Worm (Caenorhabditis elegans) whole organism, L4 larva: ENCODE data around the gene rbm-26.
A peak's percentile ranks its signal among the peaks of the same experiment; 100 is the strongest.

Source experiments
- F26F4.8 ChIP-seq: fragments of 200-800 bp; sonication (Bioruptor generic); conservative IDR thresholded peaks from 2 replicates; pipeline ENCODE4 v1.3.6; 2022; ENCODE audit warnings: missing genetic modification characterization, missing compliant biosample characterization
- Y75B8A.6 ChIP-seq: fragments of 200-800 bp; sonication (Bioruptor generic); IDR thresholded peaks from 2 replicates; pipeline ENCODE4 v1.3.6; 2022; ENCODE audit warnings: missing genetic modification reagents, missing genetic modification characterization, missing compliant biosample characterization
- ZK337.2 ChIP-seq: fragments of 200-800 bp; sonication (Bioruptor generic); IDR thresholded peaks from 2 replicates; pipeline ENCODE4 v1.3.6; 2022; ENCODE audit warnings: missing genetic modification reagents, missing genetic modification characterization, missing compliant biosample characterization
- aly-2 ChIP-seq: sonication (generic microtip); optimal IDR thresholded peaks from 2 replicates; lab custom pipeline; 2018; ENCODE audit warnings: missing biosample characterization, missing genetic modification characterization
- ama-1 ChIP-seq: fragments of 150-350 bp; optimal IDR thresholded peaks from 2 replicates; lab custom pipeline; 2014; ENCODE audit warnings: inconsistent platforms, mixed read lengths
- ceh-20 ChIP-seq: fragments of 200-800 bp; sonication (Bioruptor generic); IDR thresholded peaks from 2 replicates; pipeline ENCODE4 v1.3.6; 2022; ENCODE audit warnings: missing genetic modification reagents, missing genetic modification characterization, missing compliant biosample characterization
- ceh-62 ChIP-seq: sonication (generic microtip); optimal IDR thresholded peaks from 2 replicates; lab custom pipeline; 2017; ENCODE audit warnings: missing biosample characterization, missing genetic modification characterization
- ces-1 ChIP-seq: fragments of 150-350 bp; sonication (generic microtip); optimal IDR thresholded peaks from 4 replicates; lab custom pipeline; 2014; ENCODE audit warnings: missing biosample characterization, missing genetic modification reagents, missing genetic modification characterization
- cey-2 ChIP-seq: sonication (generic microtip); optimal IDR thresholded peaks from 3 replicates; lab custom pipeline; 2017; ENCODE audit warnings: missing genetic modification characterization, mild to moderate bottlenecking, missing compliant biosample characterization, antibody characterized with exemption, borderline replicate concordance; ENCODE audit not compliant: insufficient read depth
- ctbp-1 ChIP-seq: fragments of 200-800 bp; sonication (Bioruptor generic); IDR thresholded peaks from 2 replicates; pipeline ENCODE4 v1.3.6; 2022; ENCODE audit warnings: missing genetic modification reagents, missing genetic modification characterization, missing compliant biosample characterization
- daf-16 ChIP-seq, 3 experiments: sonication (generic microtip); optimal IDR thresholded peaks; 2 replicates each; lab custom pipeline; 2016 to 2017; ENCODE audit warnings: missing genetic modification characterization in 3 of 3, missing genetic modification reagents in 3 of 3, mild to moderate bottlenecking in 2 of 3, missing compliant biosample characterization in 2 of 3, missing biosample characterization in 1 of 3, moderate library complexity in 1 of 3
- dmd-8 ChIP-seq: fragments of 200-800 bp; sonication (Bioruptor generic); IDR thresholded peaks from 2 replicates; pipeline ENCODE4 v1.3.6; 2022; ENCODE audit warnings: missing genetic modification characterization, missing compliant biosample characterization
- dve-1 ChIP-seq: sonication (generic microtip); optimal IDR thresholded peaks from 2 replicates; lab custom pipeline; 2017; ENCODE audit warnings: antibody characterized with exemption, mild to moderate bottlenecking, missing genetic modification characterization, missing compliant biosample characterization; ENCODE audit not compliant: insufficient read depth
- egl-43 ChIP-seq: fragments of 200-800 bp; sonication (Bioruptor generic); IDR thresholded peaks from 2 replicates; pipeline ENCODE4 v1.3.6; 2022; ENCODE audit warnings: missing genetic modification reagents, missing genetic modification characterization, missing compliant biosample characterization
- hlh-11 ChIP-seq: fragments of 200-800 bp; sonication (Bioruptor generic); optimal IDR thresholded peaks from 2 replicates; lab custom pipeline; 2018; ENCODE audit warnings: mild to moderate bottlenecking, missing genetic modification characterization, missing compliant biosample characterization
- jun-1 ChIP-seq: fragments of 150-350 bp; optimal IDR thresholded peaks from 2 replicates; lab custom pipeline; 2014; ENCODE audit warnings: missing biosample characterization, missing genetic modification reagents, missing genetic modification characterization
- lin-38 ChIP-seq: fragments of 200-800 bp; sonication (Bioruptor generic); IDR thresholded peaks from 2 replicates; pipeline ENCODE4 v1.3.6; 2022; ENCODE audit warnings: missing genetic modification reagents, missing genetic modification characterization, missing compliant biosample characterization
- madf-9 ChIP-seq: fragments of 200-800 bp; sonication (Bioruptor generic); conservative IDR thresholded peaks from 2 replicates; pipeline ENCODE4 v1.3.6; 2022; ENCODE audit warnings: missing genetic modification reagents, missing genetic modification characterization, missing compliant biosample characterization
- mdt-29 ChIP-seq: fragments of 200-800 bp; sonication (Bioruptor generic); IDR thresholded peaks from 2 replicates; pipeline ENCODE4 v1.3.6; 2022; ENCODE audit warnings: missing genetic modification reagents, missing genetic modification characterization, missing compliant biosample characterization
- mep-1 ChIP-seq: fragments of 150-350 bp; sonication (generic microtip); optimal IDR thresholded peaks from 3 replicates; lab custom pipeline; 2014; ENCODE audit warnings: missing biosample characterization, missing genetic modification characterization
- mes-2 ChIP-seq: sonication (generic microtip); optimal IDR thresholded peaks from 2 replicates; lab custom pipeline; 2016; ENCODE audit warnings: missing genotype, mild to moderate bottlenecking, missing genetic modification characterization, missing compliant biosample characterization; ENCODE audit not compliant: poor library complexity, severe bottlenecking
- nhr-10 ChIP-seq: fragments of 150-350 bp; optimal IDR thresholded peaks from 2 replicates; lab custom pipeline; 2014; ENCODE audit warnings: missing biosample characterization, missing genetic modification characterization
- nhr-102 ChIP-seq: sonication (generic microtip); optimal IDR thresholded peaks from 2 replicates; lab custom pipeline; 2016; ENCODE audit warnings: mild to moderate bottlenecking, missing genetic modification characterization, moderate library complexity, missing compliant biosample characterization
- nhr-11 ChIP-seq: fragments of 150-350 bp; optimal IDR thresholded peaks from 2 replicates; lab custom pipeline; 2014; ENCODE audit warnings: missing biosample characterization, missing genetic modification characterization
- nhr-111 ChIP-seq: fragments of 200-800 bp; sonication (Bioruptor generic); optimal IDR thresholded peaks from 2 replicates; lab custom pipeline; 2018; ENCODE audit warnings: mild to moderate bottlenecking, missing genetic modification characterization, missing compliant biosample characterization
- nhr-76 ChIP-seq: fragments of 150-350 bp; optimal IDR thresholded peaks from 2 replicates; lab custom pipeline; 2014; ENCODE audit warnings: missing biosample characterization, missing genetic modification characterization
- nhr-77 ChIP-seq: fragments of 150-350 bp; optimal IDR thresholded peaks from 2 replicates; lab custom pipeline; 2014; ENCODE audit warnings: missing biosample characterization, missing genetic modification characterization
- pha-4 ChIP-seq, 2 experiments: fragments of 150-350 bp in 1 of 2; fragments of 200-800 bp in 1 of 2; sonication (Bioruptor generic) in 1 of 2; IDR thresholded peaks in 1 of 2; optimal IDR thresholded peaks in 1 of 2; 2 replicates each; pipeline versions ENCODE4 v1.3.6 to Lab custom; 2014 to 2022; ENCODE audit warnings: missing genetic modification characterization in 2 of 2, missing genetic modification reagents in 2 of 2, missing biosample characterization in 1 of 2, missing compliant biosample characterization in 1 of 2
- rbr-2 ChIP-seq: sonication (generic microtip); optimal IDR thresholded peaks from 2 replicates; lab custom pipeline; 2016; ENCODE audit warnings: missing genotype, missing genetic modification characterization, missing compliant biosample characterization
- saeg-2 ChIP-seq: fragments of 200-800 bp; sonication (Bioruptor generic); IDR thresholded peaks from 2 replicates; pipeline ENCODE4 v1.3.6; 2022; ENCODE audit warnings: missing genetic modification reagents, missing genetic modification characterization, missing compliant biosample characterization
- unc-39 ChIP-seq: sonication (generic microtip); optimal IDR thresholded peaks from 2 replicates; lab custom pipeline; 2017; ENCODE audit warnings: missing biosample characterization, missing genetic modification characterization
- unc-62 ChIP-seq, 3 experiments: fragments of 150-350 bp in 1 of 3; sonication (generic microtip); optimal IDR thresholded peaks in 2 of 3; peaks in 1 of 3; 1 replicate in 1 of 3; 2 replicates in 2 of 3; lab custom pipeline; 2014 to 2017; ENCODE audit warnings: missing biosample characterization in 3 of 3, missing genetic modification characterization in 3 of 3, missing genetic modification reagents in 3 of 3, missing genotype in 1 of 3
- vab-7 ChIP-seq: fragments of 200-800 bp; sonication (Bioruptor generic); IDR thresholded peaks from 2 replicates; pipeline ENCODE4 v1.3.6; 2022; ENCODE audit warnings: missing genetic modification reagents, missing genetic modification characterization, missing compliant biosample characterization
- zfp-2 ChIP-seq: sonication (generic microtip); optimal IDR thresholded peaks from 2 replicates; lab custom pipeline; 2016; ENCODE audit warnings: mild to moderate bottlenecking, missing genetic modification characterization, missing compliant biosample characterization
- zfp-3 ChIP-seq: fragments of 200-800 bp; sonication (Bioruptor generic); conservative IDR thresholded peaks from 2 replicates; pipeline ENCODE4 v1.3.6; 2022; ENCODE audit warnings: missing genetic modification reagents, missing genetic modification characterization, missing compliant biosample characterization
- zip-11 ChIP-seq: fragments of 200-800 bp; sonication (Bioruptor generic); IDR thresholded peaks from 2 replicates; pipeline ENCODE4 v1.3.6; 2022; ENCODE audit warnings: missing genetic modification characterization, missing compliant biosample characterization

Gene rbm-26

ce11 chrIII:5708024-5708423 is 3.3 kb upstream of the rbm-26 start:
- TF ChIP-seq hlh-11 (tag; lab: Kevin White, UChicago) (peak; percentile 30), nhr-111 (GFP tag; lab: Kevin White, UChicago) (no peak), ama-1 (lab: Kevin White, UChicago) (no peak), nhr-10 (tag; lab: Kevin White, UChicago) (no peak), nhr-102 (tag; lab: Kevin White, UChicago) (no peak), unc-62 (GFP tag; optimal IDR thresholded peaks at IDR 0.05 in 1 of 2; lab: Kevin White, UChicago) (no peak), unc-62 (tag; optimal IDR thresholded peaks at IDR 0.05; lab: Kevin White, UChicago) (no peak), nhr-77 (tag; lab: Kevin White, UChicago) (no peak), saeg-2 (no peak), mep-1 (tag; lab: Kevin White, UChicago) (no peak), dve-1 (tag; lab: Kevin White, UChicago) (no peak), zip-11 (GFP tag; lab: Robert Waterston, UW) (no peak), F26F4.8 (GFP tag; lab: Robert Waterston, UW) (0 out of 2 replicates have a peak, but pooled peaks have one; percentile 5), daf-16 (GFP tag; optimal IDR thresholded peaks at IDR 0.05; lab: Kevin White, UChicago) (peak in 1 of 2 experiments; percentile 5), daf-16 (tag; optimal IDR thresholded peaks at IDR 0.05; lab: Kevin White, UChicago) (no peak), egl-43 (GFP tag; lab: Robert Waterston, UW) (0 out of 2 replicates have a peak, but pooled peaks have one; percentile 29), aly-2 (tag; lab: Kevin White, UChicago) (no peak), pha-4 (GFP tag; IDR thresholded peaks at IDR 0.05; lab: Robert Waterston, UW) (no peak), pha-4 (tag; optimal IDR thresholded peaks at IDR 0.05; lab: Kevin White, UChicago) (no peak), lin-38 (GFP tag; lab: Robert Waterston, UW) (no peak), ctbp-1 (GFP tag; lab: Robert Waterston, UW) (0 out of 2 replicates have a peak, but pooled peaks have one; percentile 17), mes-2 (tag; lab: Kevin White, UChicago) (peak; percentile 1), ceh-62 (tag; lab: Kevin White, UChicago) (no peak), nhr-11 (tag; lab: Kevin White, UChicago) (peak; percentile 27), Y75B8A.6 (GFP tag; lab: Robert Waterston, UW) (no peak), zfp-2 (tag; lab: Kevin White, UChicago) (no peak), rbr-2 (no peak), zfp-3 (no peak), madf-9 (no peak), jun-1 (tag; lab: Kevin White, UChicago) (no peak)

ce11 chrIII:5709224-5709623 is 2.1 kb upstream of the rbm-26 start, which contains the start of gene hpo-28:
Gene hpo-28 (minus strand): TSS chrIII:5709324.
- no peak for TF ChIP-seq unc-39 (tag; lab: Kevin White, UChicago)
- TF ChIP-seq nhr-76 (tag; lab: Kevin White, UChicago) = no peak
- no peak for TF ChIP-seq nhr-102 (tag; lab: Kevin White, UChicago)
- no peak for TF ChIP-seq vab-7 (GFP tag; lab: Robert Waterston, UW)
- TF ChIP-seq mdt-29 (GFP tag; lab: Robert Waterston, UW) = no peak
- no peak for TF ChIP-seq ceh-20
- TF ChIP-seq ZK337.2 (GFP tag; lab: Robert Waterston, UW) = no peak
- TF ChIP-seq ces-1 (GFP tag; lab: Kevin White, UChicago) = no peak

ce11 chrIII:5710045-5710444 is 1.3 kb upstream of the rbm-26 start, which contains the start of gene B0336.12:
Gene B0336.12 (minus strand): TSS chrIII:5710145.
- TF ChIP-seq dmd-8 (GFP tag; lab: Robert Waterston, UW) (no peak), cey-2 (tag; lab: Kevin White, UChicago) (no peak), lin-38 (GFP tag; lab: Robert Waterston, UW) (0 out of 2 replicates have a peak, but pooled peaks have one; percentile 22)
